Worm (Caenorhabditis elegans) whole organism, mixed stage, embryonic: ENCODE data around the gene klp-3.

Source experiments
- cnd-1 ChIP-seq: fragments of 200-800 bp; sonication (Bioruptor generic); optimal IDR thresholded peaks from 2 replicates; lab custom pipeline; 2018; ENCODE audit warnings: mild to moderate bottlenecking, missing genetic modification characterization, missing compliant biosample characterization
- elt-1 ChIP-seq: sonication (generic microtip); optimal IDR thresholded peaks from 2 replicates; lab custom pipeline; 2017; ENCODE audit warnings: missing genetic modification characterization, mild to moderate bottlenecking, missing compliant biosample characterization, antibody characterized with exemption, moderate library complexity, borderline replicate concordance; ENCODE audit not compliant: insufficient read depth
- lin-13 ChIP-seq: fragments of 150-350 bp; optimal IDR thresholded peaks from 2 replicates; lab custom pipeline; 2014; ENCODE audit warnings: missing biosample characterization, missing genetic modification characterization
- snpc-4 ChIP-seq: fragments of 150-350 bp; optimal IDR thresholded peaks from 2 replicates; lab custom pipeline; 2014; ENCODE audit warnings: missing biosample characterization, missing genetic modification characterization
- unc-39 ChIP-seq: fragments of 150-350 bp; optimal IDR thresholded peaks from 2 replicates; lab custom pipeline; 2014; ENCODE audit warnings: missing biosample characterization, missing genetic modification characterization

DNA sequence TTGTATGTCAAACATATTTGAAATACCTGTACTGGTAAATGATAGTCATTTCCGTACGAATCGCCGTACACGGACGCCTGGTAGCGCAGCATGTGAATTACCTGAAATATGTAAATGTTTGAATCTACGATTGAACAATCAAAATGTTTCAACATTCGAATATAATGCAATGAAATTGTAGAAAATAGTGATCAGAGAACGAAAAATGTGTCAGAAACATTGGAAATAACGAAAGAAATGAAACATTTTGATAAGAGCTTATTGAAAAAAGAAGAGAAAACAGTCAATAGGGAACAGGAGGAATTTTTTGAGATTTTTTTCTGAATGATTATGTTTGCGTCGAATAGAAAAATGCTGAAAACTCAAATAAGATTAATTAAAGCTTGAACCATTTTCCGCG lies 27.9 kb downstream of the klp-3 start, which contains the start of gene ztf-17:
- TF ChIP-seq cnd-1 (tag; lab: Kevin White, UChicago): no peak
- TF ChIP-seq lin-13 (tag; lab: Kevin White, UChicago): no peak
- TF ChIP-seq snpc-4 (tag; lab: Kevin White, UChicago): no peak
- TF ChIP-seq elt-1: no peak
- no peak for TF ChIP-seq unc-39 (tag; lab: Kevin White, UChicago)
